Worm (Caenorhabditis elegans): ENCODE measurements around the gene fbxa-67.

DNA sequence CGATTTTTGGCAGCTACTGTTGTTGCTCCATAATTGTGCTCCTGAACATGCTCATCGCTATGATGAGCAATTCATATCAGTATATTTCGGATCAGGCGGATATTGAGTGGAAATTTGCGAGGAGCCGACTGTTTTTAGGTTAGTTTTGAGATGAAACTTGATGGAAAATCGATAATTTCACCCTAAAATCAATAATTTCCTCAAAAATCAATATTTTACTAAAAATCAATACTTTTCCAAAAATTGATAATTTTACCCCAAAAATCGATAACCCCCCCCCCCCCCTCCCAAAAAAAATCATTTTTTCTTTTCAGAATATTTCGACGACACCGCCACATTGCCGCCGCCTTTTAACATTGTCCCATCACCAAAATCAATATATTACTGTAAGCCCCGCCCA lies 48.4 kb upstream of the fbxa-67 start:
- TF ChIP-seq ceh-48 (tag; optimal IDR thresholded peaks at IDR 0.05) (peak; percentile 17), hlh-15 (tag; optimal IDR thresholded peaks at IDR 0.05) (no peak), C08G9.2 (tag; optimal IDR thresholded peaks at IDR 0.05) (no peak), rnt-1 (tag; optimal IDR thresholded peaks at IDR 0.05) (no peak), unc-86 (tag; optimal IDR thresholded peaks at IDR 0.05) (no peak), ama-1 (optimal IDR thresholded peaks at IDR 0.05) (no peak), F13H6.1 (tag; optimal IDR thresholded peaks at IDR 0.05) (no peak), fkh-6 (tag; optimal IDR thresholded peaks at IDR 0.05) (no peak), nhr-11 (tag; optimal IDR thresholded peaks at IDR 0.05) (no peak), nfya-1 (tag; optimal IDR thresholded peaks at IDR 0.05) (no peak), ceh-24 (tag; optimal IDR thresholded peaks at IDR 0.05) (no peak), ceh-6 (GFP tag; optimal IDR thresholded peaks at IDR 0.05) (no peak), unc-55 (GFP tag; optimal IDR thresholded peaks at IDR 0.05) (no peak), hlh-30 (tag; optimal IDR thresholded peaks at IDR 0.05; ENCODE audit: insufficient read depth) (no peak)

All from whole organism, late embryonic.